Fruit fly (Drosophila melanogaster) whole organism: ENCODE data around the gene Wdr82.

Source experiments
- CG8478 ChIP-seq: fragments of >200 bp; optimal IDR thresholded peaks from 2 replicates; lab custom pipeline; 2018; ENCODE audit warnings: inconsistent platforms
- Dll ChIP-seq: fragments of >200 bp; optimal IDR thresholded peaks from 2 replicates; lab custom pipeline; 2017
- EcR ChIP-seq, 2 experiments: fragments of >200 bp; optimal IDR thresholded peaks; 2 replicates each; lab custom pipeline; 2017; ENCODE audit warnings: missing biosample characterization in 2 of 2, missing genetic modification characterization in 2 of 2, missing genetic modification reagents in 2 of 2
- pan ChIP-seq: fragments of >200 bp; optimal IDR thresholded peaks from 2 replicates; lab custom pipeline; 2017
- psq ChIP-seq: fragments of >200 bp; optimal IDR thresholded peaks from 2 replicates; lab custom pipeline; 2017
- usp ChIP-seq: fragments of >200 bp; optimal IDR thresholded peaks from 2 replicates; lab custom pipeline; 2017; ENCODE audit warnings: missing biosample characterization, missing genetic modification characterization, mixed read lengths

The Wdr82 gene

DNA sequence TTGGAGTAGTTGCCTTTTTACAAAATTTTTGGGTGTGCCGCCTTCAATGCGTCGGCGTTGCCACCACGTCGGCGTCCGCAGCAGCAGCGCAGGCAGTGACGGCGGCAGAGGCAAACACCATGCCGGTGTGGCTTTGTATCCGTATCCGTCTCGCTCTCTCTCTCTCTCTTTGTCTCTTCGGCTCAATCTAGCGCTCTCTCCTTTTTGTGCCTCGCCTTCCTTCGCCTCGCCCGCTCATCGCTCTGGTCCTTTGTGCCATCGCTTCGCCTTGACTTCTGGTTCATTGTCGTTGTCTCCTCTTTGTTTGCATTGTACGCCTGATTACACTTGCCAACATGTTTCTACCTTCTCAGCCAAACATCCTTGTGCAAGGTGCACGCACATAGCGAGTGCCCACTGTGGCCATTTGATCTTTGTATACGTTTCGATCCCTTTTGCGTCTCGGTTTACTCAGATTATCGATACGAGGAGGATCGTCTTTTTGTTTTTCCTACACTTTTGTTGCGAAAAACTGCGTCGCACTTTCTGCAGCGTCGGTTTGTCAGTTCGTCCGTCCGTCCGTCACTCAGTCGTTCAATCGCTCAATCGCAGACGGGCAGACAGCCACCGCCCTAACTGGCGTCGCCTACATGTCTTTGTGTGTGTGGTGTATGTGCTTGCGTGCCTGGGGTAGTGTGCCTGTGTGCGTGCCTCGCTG, 42.2 kb downstream of the Wdr82 start:
- TF ChIP-seq Dll (lab: Kevin White, UChicago) (peak; percentile 53), CG8478 (lab: Kevin White, UChicago) (no peak), pan (lab: Kevin White, UChicago) (no peak)

DNA sequence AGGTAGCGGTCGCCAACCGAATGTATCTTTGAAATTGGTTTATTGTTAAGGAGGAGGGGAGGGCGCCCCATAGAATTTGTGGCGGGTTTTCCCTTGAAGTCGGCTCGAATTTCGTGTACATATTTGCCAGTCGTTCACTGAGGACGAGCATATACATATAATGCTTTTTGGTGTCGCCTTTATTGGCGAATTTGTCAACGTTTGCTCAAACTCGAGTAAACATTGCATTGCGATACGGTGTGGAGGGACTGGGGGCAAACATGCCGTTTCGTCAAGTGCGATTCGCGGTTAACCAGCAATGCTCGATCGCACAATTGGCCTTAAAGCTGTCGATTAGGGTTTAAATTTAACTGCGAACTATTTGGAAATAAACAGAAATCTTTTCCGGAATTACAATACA, 43.3 kb downstream of the Wdr82 start:
- TF ChIP-seq EcR (GFP tag; optimal IDR thresholded peaks at IDR 0.05; lab: Kevin White, UChicago) (no peak), psq (lab: Kevin White, UChicago) (no peak), CG8478 (lab: Kevin White, UChicago) (no peak), usp (GFP tag; lab: Kevin White, UChicago) (no peak), pan (lab: Kevin White, UChicago) (no peak), Dll (lab: Kevin White, UChicago) (no peak)

DNA sequence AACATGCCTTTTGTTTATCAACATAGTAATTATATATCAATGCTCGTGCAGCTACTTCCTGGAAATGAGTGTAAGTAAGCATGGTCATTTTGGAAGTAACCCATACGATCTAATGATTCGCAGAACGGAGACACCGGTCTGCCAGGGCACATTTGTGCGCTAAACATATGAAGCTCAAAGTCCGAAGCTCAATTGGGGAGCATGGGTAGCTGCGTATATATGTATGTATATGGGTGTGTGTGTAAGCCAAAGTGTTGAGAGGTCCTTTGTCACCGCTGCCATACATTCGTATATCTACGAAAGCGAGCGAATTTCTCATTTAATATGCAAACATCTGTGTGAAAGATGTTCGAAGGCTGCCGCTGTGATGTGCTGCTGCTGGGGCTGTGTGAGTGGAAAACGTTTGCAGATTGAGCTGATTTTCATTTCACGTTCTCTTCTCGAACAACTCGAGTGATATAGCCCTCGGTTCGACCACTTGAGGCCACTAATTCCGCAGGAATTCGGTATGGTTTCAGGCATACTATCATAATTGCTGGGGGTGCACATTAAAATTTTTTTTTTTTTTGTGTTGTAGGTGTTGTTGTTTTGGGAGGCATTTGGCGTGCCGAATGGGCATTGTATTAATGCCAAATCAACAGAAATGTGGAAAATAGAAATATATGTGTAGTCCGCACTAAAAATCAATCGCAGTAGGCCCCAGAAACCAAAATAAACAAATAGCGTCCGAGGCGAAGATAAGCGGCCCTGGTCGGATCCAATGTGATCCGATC, 44.0 kb downstream of the Wdr82 start:
- TF ChIP-seq CG8478 (lab: Kevin White, UChicago), result no peak
- TF ChIP-seq psq (lab: Kevin White, UChicago), result no peak
- TF ChIP-seq Dll (lab: Kevin White, UChicago), result no peak
- TF ChIP-seq pan (lab: Kevin White, UChicago), result no peak
- no peak for TF ChIP-seq EcR (GFP tag; optimal IDR thresholded peaks at IDR 0.05; lab: Kevin White, UChicago)
- no peak for TF ChIP-seq usp (GFP tag; lab: Kevin White, UChicago)

DNA sequence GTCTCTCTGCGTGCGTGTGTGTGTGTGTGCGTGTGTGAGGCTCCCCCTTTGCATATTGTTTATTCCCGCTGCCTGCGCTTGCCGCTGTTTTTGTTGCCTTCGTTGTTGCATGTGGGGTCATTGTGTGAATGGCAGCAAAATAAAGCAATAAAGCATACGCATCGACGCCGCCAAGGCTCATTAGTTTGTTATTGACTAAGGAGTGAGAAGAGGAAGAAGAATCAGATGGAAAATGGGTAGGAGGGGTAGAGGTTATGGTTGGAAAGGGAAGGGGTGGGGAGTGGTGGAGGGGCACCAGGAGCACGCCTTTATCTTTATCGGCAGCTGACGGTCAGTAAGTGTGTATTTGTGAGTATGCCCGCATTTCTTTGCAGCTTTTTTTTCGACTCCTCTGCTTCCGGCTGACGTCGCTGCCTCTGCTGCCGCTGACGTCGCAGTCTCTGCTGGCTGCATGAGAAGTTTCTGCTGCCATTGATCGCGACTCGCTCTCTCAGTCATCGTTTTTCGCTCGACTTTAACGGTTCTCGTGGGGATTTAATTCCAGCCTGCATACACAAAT, 45.2 kb downstream of the Wdr82 start:
- TF ChIP-seq pan (lab: Kevin White, UChicago), result no peak
- TF ChIP-seq EcR (GFP tag; optimal IDR thresholded peaks at IDR 0.05; lab: Kevin White, UChicago), result peak in 1 of 2 experiments; percentile 51
- TF ChIP-seq psq (lab: Kevin White, UChicago), result no peak

DNA sequence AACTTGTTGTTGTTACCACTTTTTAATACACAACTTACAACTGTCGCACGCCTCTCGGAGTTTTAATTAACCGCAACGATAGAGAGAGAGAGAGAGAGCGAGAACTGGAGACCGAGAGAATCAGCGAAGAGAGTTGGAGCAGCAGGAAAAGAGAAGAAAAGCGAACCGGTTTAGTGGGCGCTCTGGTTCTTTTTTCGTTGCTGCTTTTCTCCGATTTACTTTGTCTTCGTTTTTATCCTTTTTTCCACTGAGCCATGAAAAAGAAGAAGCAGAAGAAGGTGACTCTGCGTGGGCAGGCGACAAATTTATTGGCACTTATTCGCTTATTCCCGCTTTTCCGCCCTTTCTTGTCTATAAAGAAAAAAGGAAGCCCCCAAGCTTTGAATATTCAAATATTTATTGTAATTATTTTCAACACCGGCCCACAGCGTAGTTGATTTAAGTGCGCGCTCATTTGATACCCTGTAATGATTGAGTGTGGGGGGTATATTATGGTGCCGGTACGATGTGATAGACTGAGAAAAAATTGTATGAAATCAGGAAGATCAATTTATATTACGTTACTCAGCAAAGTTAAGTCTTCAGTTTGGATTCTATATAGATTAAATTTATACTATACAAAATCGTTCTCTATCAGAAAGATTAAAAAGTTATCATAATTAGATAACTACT, 46.1 kb downstream of the Wdr82 start:
- no peak for TF ChIP-seq usp (GFP tag; lab: Kevin White, UChicago)
- TF ChIP-seq psq (lab: Kevin White, UChicago), result no peak
- TF ChIP-seq pan (lab: Kevin White, UChicago), result peak; percentile 58

DNA sequence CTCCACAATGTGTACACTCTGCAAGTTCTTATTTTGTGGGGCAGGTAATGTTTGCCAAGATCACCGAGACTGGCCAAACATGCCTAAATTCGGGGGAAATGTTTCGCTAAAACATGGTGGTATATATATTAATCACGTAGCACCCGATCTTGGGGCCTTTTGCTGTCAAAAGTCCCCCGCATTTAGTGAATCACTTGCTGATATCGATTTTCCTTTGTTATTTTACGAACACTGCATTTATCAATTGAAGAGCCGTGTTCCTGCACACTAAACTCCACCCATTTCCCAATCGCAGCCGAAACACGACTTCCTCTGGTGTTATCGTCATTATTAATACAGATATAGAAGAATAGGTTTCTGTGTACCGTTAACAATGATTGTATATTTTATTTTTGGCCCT, 47.5 kb downstream of the Wdr82 start:
- TF ChIP-seq Dll (lab: Kevin White, UChicago), result no peak
- no peak for TF ChIP-seq psq (lab: Kevin White, UChicago)
- no peak for TF ChIP-seq usp (GFP tag; lab: Kevin White, UChicago)
- no peak for TF ChIP-seq EcR (GFP tag; optimal IDR thresholded peaks at IDR 0.05; lab: Kevin White, UChicago)
- no peak for TF ChIP-seq pan (lab: Kevin White, UChicago)
- no peak for TF ChIP-seq CG8478 (lab: Kevin White, UChicago)

DNA sequence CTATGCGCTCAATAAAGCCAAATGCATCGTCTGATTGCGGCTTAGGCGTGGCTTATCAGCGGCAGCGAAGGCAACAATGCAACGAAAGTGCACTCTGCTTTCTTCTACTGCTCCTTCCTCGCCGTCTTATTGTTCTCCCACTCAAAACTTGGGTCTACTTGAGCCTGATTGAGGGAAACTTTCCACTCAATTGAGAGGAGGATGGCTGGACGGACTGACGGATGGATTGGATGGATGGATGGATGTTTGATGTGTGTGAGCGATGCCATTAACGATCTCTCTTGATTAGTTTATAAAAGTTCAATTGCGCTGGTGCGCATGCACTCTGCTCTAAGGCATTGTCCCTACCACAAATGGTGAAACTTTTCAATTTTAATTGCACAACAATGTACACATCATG, 48.8 kb downstream of the Wdr82 start:
- TF ChIP-seq CG8478 (lab: Kevin White, UChicago) (no peak), Dll (lab: Kevin White, UChicago) (no peak), pan (lab: Kevin White, UChicago) (no peak), EcR (GFP tag; optimal IDR thresholded peaks at IDR 0.05; lab: Kevin White, UChicago) (no peak), psq (lab: Kevin White, UChicago) (no peak)

DNA sequence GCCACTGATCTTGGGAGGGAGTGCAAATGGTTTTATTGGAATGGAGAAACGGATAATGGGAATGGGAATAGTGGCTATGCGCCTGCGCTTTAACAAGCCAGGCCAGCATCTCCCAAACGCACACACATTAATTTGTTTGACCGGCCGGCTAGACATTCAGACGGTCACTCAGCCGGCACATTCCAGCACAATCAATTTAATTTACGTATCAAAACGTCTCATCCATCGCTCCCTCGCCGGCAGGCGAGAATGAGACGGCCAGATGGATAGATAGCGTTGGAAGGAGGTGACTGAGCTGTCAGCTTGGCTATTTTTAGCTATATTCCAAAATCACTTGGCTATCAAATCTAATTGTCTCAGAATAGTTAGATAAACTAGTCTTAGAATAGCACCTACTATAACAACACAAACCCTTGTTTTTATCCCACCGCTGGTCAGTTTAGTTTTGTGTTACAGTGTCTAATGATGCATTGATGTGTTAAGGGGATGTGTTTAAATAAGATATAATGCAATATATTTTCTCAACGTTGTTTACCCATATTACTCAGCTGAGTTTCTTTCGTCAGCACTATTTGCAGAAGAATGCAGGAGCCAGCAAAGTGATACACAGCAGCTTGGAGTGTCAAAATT, 49.3 kb downstream of the Wdr82 start:
- no peak for TF ChIP-seq pan (lab: Kevin White, UChicago)
- no peak for TF ChIP-seq CG8478 (lab: Kevin White, UChicago)
- no peak for TF ChIP-seq Dll (lab: Kevin White, UChicago)
- TF ChIP-seq usp (GFP tag; lab: Kevin White, UChicago), result no peak
- no peak for TF ChIP-seq EcR (GFP tag; optimal IDR thresholded peaks at IDR 0.05; lab: Kevin White, UChicago)
- TF ChIP-seq psq (lab: Kevin White, UChicago), result no peak

DNA sequence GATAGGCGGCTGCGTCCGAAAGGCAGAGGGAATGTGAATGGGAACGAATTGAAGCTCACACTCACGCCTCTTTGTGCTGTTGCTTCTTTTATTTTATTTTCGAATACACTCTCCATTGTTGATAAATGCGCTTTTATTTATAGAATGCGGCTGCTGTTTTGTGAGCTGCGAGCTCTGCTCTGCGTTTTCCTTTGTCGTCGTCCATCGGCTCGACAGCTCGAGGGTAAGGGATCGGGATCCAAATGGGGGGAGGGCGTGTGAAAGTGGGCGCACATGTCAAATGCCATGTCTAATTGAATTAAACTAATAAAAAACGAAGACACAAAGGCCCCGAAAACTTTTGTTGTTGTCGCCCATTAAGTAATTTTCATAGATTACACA, 49.8 kb downstream of the Wdr82 start:
- TF ChIP-seq pan (lab: Kevin White, UChicago) (no peak), EcR (GFP tag; optimal IDR thresholded peaks at IDR 0.05; lab: Kevin White, UChicago) (peak in 1 of 2 experiments; percentile 1)

DNA sequence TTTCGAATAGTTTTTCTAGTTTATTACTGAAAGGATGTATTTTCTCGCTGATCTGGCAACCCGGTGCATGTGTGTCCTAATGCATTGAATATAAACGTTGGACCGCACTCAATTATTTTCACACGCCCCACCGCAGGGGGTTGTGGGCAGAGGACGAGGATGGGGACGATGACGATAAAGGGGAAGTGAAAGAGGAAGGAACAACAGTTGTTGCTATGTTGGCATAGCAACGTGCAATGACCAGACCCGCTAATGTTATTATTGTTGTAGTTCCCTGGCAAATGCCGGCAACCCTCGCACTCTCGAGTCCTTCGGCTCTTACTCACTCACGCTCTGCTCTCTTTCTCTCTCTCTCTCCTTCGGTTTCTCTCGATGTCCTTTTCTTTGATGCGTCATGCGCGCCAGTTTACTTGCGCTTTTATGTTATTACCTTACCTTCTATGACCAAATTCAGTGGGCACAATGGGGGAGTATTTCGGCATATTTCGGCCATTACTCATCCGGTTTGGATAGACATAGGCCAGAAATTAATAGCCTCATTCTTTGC, 50.5 kb downstream of the Wdr82 start:
- no peak for TF ChIP-seq CG8478 (lab: Kevin White, UChicago)
- TF ChIP-seq EcR (GFP tag; optimal IDR thresholded peaks at IDR 0.05; lab: Kevin White, UChicago), result no peak
- TF ChIP-seq Dll (lab: Kevin White, UChicago), result no peak
- no peak for TF ChIP-seq usp (GFP tag; lab: Kevin White, UChicago)
- no peak for TF ChIP-seq pan (lab: Kevin White, UChicago)
- TF ChIP-seq psq (lab: Kevin White, UChicago), result no peak
